Fruit fly (Drosophila melanogaster) whole organism, embryonic: Measurements from ENCODE around the gene P58IPK.
A peak's percentile ranks its signal among the peaks of the same experiment; 100 is the strongest.

Source experiments
- Bteb2 ChIP-seq: fragments of 200-800 bp; sonication (Bioruptor generic); optimal IDR thresholded peaks from 2 replicates; lab custom pipeline; 2016; ENCODE audit warnings: missing biosample characterization, missing genetic modification characterization
- CG11085 ChIP-seq: fragments of 200-800 bp; sonication (Bioruptor generic); IDR thresholded peaks from 2 replicates; pipeline ENCODE4 v1.3.6; 2022; ENCODE audit warnings: missing biosample characterization, missing genetic modification characterization
- CG11504 ChIP-seq: fragments of 200-800 bp; sonication (Bioruptor generic); optimal IDR thresholded peaks from 3 replicates; lab custom pipeline; 2019; ENCODE audit warnings: missing biosample characterization, mild to moderate bottlenecking, missing genetic modification characterization, moderate library complexity
- CG12236 ChIP-seq: fragments of 200-800 bp; sonication (Bioruptor generic); optimal IDR thresholded peaks from 2 replicates; lab custom pipeline; 2016; ENCODE audit warnings: missing biosample characterization, missing genetic modification characterization
- CG12659 ChIP-seq: fragments of 200-800 bp; sonication (Bioruptor generic); optimal IDR thresholded peaks from 3 replicates; lab custom pipeline; 2017; ENCODE audit warnings: mild to moderate bottlenecking, missing biosample characterization, missing genetic modification reagents, missing genetic modification characterization
- CG15011 ChIP-seq: fragments of 200-800 bp; sonication (Bioruptor generic); optimal IDR thresholded peaks from 3 replicates; lab custom pipeline; 2018; ENCODE audit warnings: missing biosample characterization, mild to moderate bottlenecking, missing genetic modification characterization
- CG16779 ChIP-seq: fragments of 200-800 bp; sonication (Bioruptor generic); IDR thresholded peaks from 2 replicates; pipeline ENCODE4 v1.3.6; 2022; ENCODE audit warnings: missing biosample characterization, missing genetic modification characterization
- CG17829 ChIP-seq: fragments of 200-800 bp; optimal IDR thresholded peaks from 2 replicates; lab custom pipeline; 2019; ENCODE audit warnings: missing biosample characterization, mild to moderate bottlenecking, missing genetic modification characterization, moderate library complexity
- CG30020 ChIP-seq: fragments of 200-800 bp; optimal IDR thresholded peaks from 2 replicates; lab custom pipeline; 2019; ENCODE audit warnings: missing biosample characterization, mild to moderate bottlenecking, missing genetic modification characterization, moderate library complexity
- CG3065 ChIP-seq: fragments of 200-800 bp; sonication (Bioruptor generic); optimal IDR thresholded peaks from 2 replicates; lab custom pipeline; 2016; ENCODE audit warnings: missing biosample characterization, missing genetic modification characterization
- CG32772 ChIP-seq: fragments of 200-800 bp; sonication (Bioruptor generic); IDR thresholded peaks from 2 replicates; pipeline ENCODE4 v1.3.6; 2022; ENCODE audit warnings: missing biosample characterization, missing genetic modification characterization
- CG33557 ChIP-seq: fragments of 200-800 bp; sonication (Bioruptor generic); optimal IDR thresholded peaks from 2 replicates; lab custom pipeline; 2019; ENCODE audit warnings: missing biosample characterization, mild to moderate bottlenecking, missing genetic modification characterization, moderate library complexity
- CG3847 ChIP-seq: fragments of 200-800 bp; sonication (Bioruptor generic); IDR thresholded peaks from 2 replicates; pipeline ENCODE4 v1.3.6; 2022; ENCODE audit warnings: missing biosample characterization, missing genetic modification characterization
- CG4360 ChIP-seq: fragments of 200-800 bp; sonication (Bioruptor generic); IDR thresholded peaks from 2 replicates; pipeline ENCODE4 v1.3.6; 2022; ENCODE audit warnings: missing biosample characterization, missing genetic modification characterization
- CG4424 ChIP-seq: fragments of 200-800 bp; sonication (Bioruptor generic); optimal IDR thresholded peaks from 3 replicates; lab custom pipeline; 2016; ENCODE audit warnings: missing biosample characterization, missing genetic modification characterization
- CG4730 ChIP-seq: fragments of 200-800 bp; sonication (Bioruptor generic); IDR thresholded peaks from 2 replicates; pipeline ENCODE4 v1.3.6; 2022; ENCODE audit warnings: missing biosample characterization, missing genetic modification characterization
- CG6654 ChIP-seq: fragments of 200-800 bp; sonication (Bioruptor generic); optimal IDR thresholded peaks from 2 replicates; lab custom pipeline; 2017; ENCODE audit warnings: missing biosample characterization, mild to moderate bottlenecking, missing genetic modification characterization
- CG6689 ChIP-seq: fragments of 200-800 bp; sonication (Bioruptor generic); IDR thresholded peaks from 2 replicates; pipeline ENCODE4 v1.3.6; 2022; ENCODE audit warnings: missing biosample characterization, missing genetic modification characterization
- CG6854 ChIP-seq: fragments of 200-800 bp; sonication (Bioruptor generic); optimal IDR thresholded peaks from 3 replicates; lab custom pipeline; 2017; ENCODE audit warnings: missing biosample characterization, mild to moderate bottlenecking, missing genetic modification characterization
- CkIIα-i1 ChIP-seq: fragments of 200-800 bp; sonication (Bioruptor generic); IDR thresholded peaks from 2 replicates; pipeline ENCODE4 v1.3.6; 2022; ENCODE audit warnings: missing biosample characterization, missing genetic modification characterization
- Dek ChIP-seq: fragments of 200-800 bp; sonication (Bioruptor generic); optimal IDR thresholded peaks from 3 replicates; lab custom pipeline; 2019; ENCODE audit warnings: missing biosample characterization, mild to moderate bottlenecking, missing genetic modification characterization, moderate library complexity
- Dip3 ChIP-seq: fragments of 200-800 bp; sonication (Bioruptor generic); optimal IDR thresholded peaks from 3 replicates; lab custom pipeline; 2016; ENCODE audit warnings: missing biosample characterization, missing genetic modification characterization
- Doc3 ChIP-seq: fragments of 200-800 bp; sonication (Bioruptor generic); IDR thresholded peaks from 3 replicates; pipeline ENCODE4 v1.3.6; 2022; ENCODE audit warnings: missing biosample characterization, missing genetic modification characterization; ENCODE audit not compliant: partially characterized antibody
- E2f1 ChIP-seq: fragments of 200-800 bp; sonication (Bioruptor generic); IDR thresholded peaks from 2 replicates; pipeline ENCODE4 v1.3.6; 2022; ENCODE audit warnings: missing biosample characterization, missing genetic modification characterization
- Ets97D ChIP-seq: fragments of 200-800 bp; sonication (Bioruptor generic); optimal IDR thresholded peaks from 3 replicates; lab custom pipeline; 2016; ENCODE audit warnings: missing biosample characterization, missing genetic modification characterization
- Hr39 ChIP-seq: fragments of >200 bp; optimal IDR thresholded peaks from 2 replicates; lab custom pipeline; 2017
- Rx ChIP-seq: fragments of 200-800 bp; sonication (Bioruptor generic); IDR thresholded peaks from 2 replicates; pipeline ENCODE4 v1.3.6; 2022; ENCODE audit warnings: missing biosample characterization, missing genetic modification characterization
- Sin3A ChIP-seq: fragments of >200 bp; optimal IDR thresholded peaks from 2 replicates; lab custom pipeline; 2018
- TFAM ChIP-seq: fragments of 200-800 bp; sonication (Bioruptor generic); optimal IDR thresholded peaks from 2 replicates; lab custom pipeline; 2017; ENCODE audit warnings: missing biosample characterization, missing genetic modification characterization, inconsistent platforms
- ash1 ChIP-seq: fragments of 200-800 bp; sonication (Bioruptor generic); optimal IDR thresholded peaks from 2 replicates; lab custom pipeline; 2018; ENCODE audit warnings: missing biosample characterization, mild to moderate bottlenecking, missing genetic modification characterization
- bigmax ChIP-seq: fragments of 200-800 bp; sonication (Bioruptor generic); optimal IDR thresholded peaks from 2 replicates; lab custom pipeline; 2018; ENCODE audit warnings: missing biosample characterization, mild to moderate bottlenecking, missing genetic modification characterization
- chinmo ChIP-seq: fragments of 200-800 bp; sonication (Bioruptor generic); IDR thresholded peaks from 4 replicates; pipeline ENCODE4 v1.3.6; 2022; ENCODE audit warnings: missing biosample characterization, missing genetic modification characterization; ENCODE audit not compliant: partially characterized antibody
- da ChIP-seq: fragments of 200-800 bp; sonication (Bioruptor generic); optimal IDR thresholded peaks from 2 replicates; lab custom pipeline; 2016; ENCODE audit warnings: missing biosample characterization, missing genetic modification characterization
- danr ChIP-seq: fragments of 200-800 bp; sonication (Bioruptor generic); IDR thresholded peaks from 2 replicates; pipeline ENCODE4 v1.3.6; 2022; ENCODE audit warnings: missing biosample characterization, missing genetic modification characterization
- fd102C ChIP-seq: fragments of 200-800 bp; sonication (Bioruptor generic); optimal IDR thresholded peaks from 2 replicates; lab custom pipeline; 2018; ENCODE audit warnings: missing biosample characterization, mild to moderate bottlenecking, missing genetic modification characterization, moderate library complexity
- her ChIP-seq: fragments of 200-800 bp; sonication (Bioruptor generic); optimal IDR thresholded peaks from 2 replicates; lab custom pipeline; 2016; ENCODE audit warnings: missing biosample characterization, missing genetic modification characterization
- jigr1 ChIP-seq: fragments of 200-800 bp; sonication (Bioruptor generic); IDR thresholded peaks from 3 replicates; pipeline ENCODE4 v1.3.6; 2022; ENCODE audit warnings: missing biosample characterization, missing genetic modification characterization
- jumu ChIP-seq: fragments of 200-800 bp; sonication (Bioruptor generic); optimal IDR thresholded peaks from 3 replicates; lab custom pipeline; 2016; ENCODE audit warnings: missing biosample characterization, missing genetic modification characterization
- kah ChIP-seq: fragments of 200-800 bp; sonication (Bioruptor generic); optimal IDR thresholded peaks from 2 replicates; lab custom pipeline; 2018; ENCODE audit warnings: missing biosample characterization, mild to moderate bottlenecking, missing genetic modification characterization
- lbe ChIP-seq: fragments of 200-800 bp; sonication (Bioruptor generic); optimal IDR thresholded peaks from 2 replicates; lab custom pipeline; 2016; ENCODE audit warnings: missing biosample characterization, mild to moderate bottlenecking, missing genetic modification characterization
- mam ChIP-seq: fragments of 200-800 bp; sonication (Bioruptor generic); optimal IDR thresholded peaks from 3 replicates; lab custom pipeline; 2016; ENCODE audit warnings: missing biosample characterization, missing genetic modification characterization
- mld ChIP-seq: fragments of 200-800 bp; sonication (Bioruptor generic); IDR thresholded peaks from 3 replicates; pipeline ENCODE4 v1.3.6; 2022; ENCODE audit warnings: missing biosample characterization, missing genetic modification characterization; ENCODE audit not compliant: partially characterized antibody
- pzg ChIP-seq: fragments of 200-800 bp; sonication (Bioruptor generic); optimal IDR thresholded peaks from 3 replicates; lab custom pipeline; 2018; ENCODE audit warnings: missing biosample characterization, mild to moderate bottlenecking, missing genetic modification characterization, moderate library complexity
- salm ChIP-seq: fragments of 200-800 bp; sonication (Bioruptor generic); optimal IDR thresholded peaks from 2 replicates; lab custom pipeline; 2018; ENCODE audit warnings: missing biosample characterization, mild to moderate bottlenecking, missing genetic modification characterization
- sd ChIP-seq: fragments of 200-800 bp; sonication (Bioruptor generic); optimal IDR thresholded peaks from 3 replicates; lab custom pipeline; 2018; ENCODE audit warnings: missing biosample characterization, mild to moderate bottlenecking, missing genetic modification characterization, moderate library complexity
- sima ChIP-seq: fragments of 200-800 bp; sonication (Bioruptor generic); optimal IDR thresholded peaks from 2 replicates; lab custom pipeline; 2016; ENCODE audit warnings: missing biosample characterization, missing genetic modification characterization
- tap ChIP-seq: fragments of 200-800 bp; optimal IDR thresholded peaks from 3 replicates; lab custom pipeline; 2019; ENCODE audit warnings: missing biosample characterization, mild to moderate bottlenecking, missing genetic modification characterization, moderate library complexity
- vvl ChIP-seq: fragments of 200-800 bp; sonication (Bioruptor generic); IDR thresholded peaks from 2 replicates; pipeline ENCODE4 v1.3.6; 2022; ENCODE audit warnings: missing biosample characterization, missing genetic modification characterization

P58IPK gene

dm6 chr3R:9577382-9578137, 9.2 kb upstream of the P58IPK start, which contains the start of the genes Kap-alpha3 and Son (continued):
- peak; percentile 88 for TF ChIP-seq her (GFP tag; lab: Kevin White, UChicago)
- peak; percentile 79; the same call in 1 of the 2 replicates for TF ChIP-seq CG16779
- TF ChIP-seq Bteb2 (GFP tag; lab: Kevin White, UChicago), result peak; percentile 91
- peak; percentile 83 for TF ChIP-seq da (GFP tag; lab: Kevin White, UChicago)
- peak; percentile 93 for TF ChIP-seq CG11085 (GFP tag; lab: Robert Waterston, UW)
- peak; percentile 86 for TF ChIP-seq pzg
- peak; percentile 90 for TF ChIP-seq ash1 (GFP tag; lab: Kevin White, UChicago)
- peak; percentile 93 for TF ChIP-seq CG4424 (GFP tag; lab: Kevin White, UChicago)
- peak; percentile 86 for TF ChIP-seq CG12236 (GFP tag; lab: Kevin White, UChicago)
- peak; percentile 95 for TF ChIP-seq CG33557 (GFP tag; lab: Kevin White, UChicago)
- peak; percentile 97 for TF ChIP-seq Sin3A (lab: Kevin White, UChicago)
- TF ChIP-seq salm (tag; lab: Kevin White, UChicago), result peak; percentile 84
- no peak for TF ChIP-seq Hr39
- TF ChIP-seq tap, result peak; percentile 73
- no peak; the same call in none of the 2 replicates for TF ChIP-seq E2f1 (GFP tag; lab: Robert Waterston, UW)
- peak; percentile 95 for TF ChIP-seq mam (GFP tag; lab: Kevin White, UChicago)
- peak; percentile 63 for TF ChIP-seq TFAM (GFP tag; lab: Kevin White, UChicago)
- no peak for TF ChIP-seq CG4360 (GFP tag; lab: Robert Waterston, UW)
- peak; percentile 93 for TF ChIP-seq CG3847 (GFP tag; lab: Robert Waterston, UW)
- peak; percentile 88 for TF ChIP-seq Doc3 (GFP tag; lab: Robert Waterston, UW)
- peak; percentile 72 for TF ChIP-seq danr (GFP tag; lab: Robert Waterston, UW)
- TF ChIP-seq CG11504 (tag; lab: Kevin White, UChicago), result peak; percentile 87
- peak; percentile 85 for TF ChIP-seq kah
- peak; percentile 77 for TF ChIP-seq sd (tag; lab: Kevin White, UChicago)
- TF ChIP-seq Ets97D, result peak; percentile 99
- TF ChIP-seq CG4730 (GFP tag; lab: Robert Waterston, UW), result peak; percentile 82
- TF ChIP-seq mld (GFP tag; lab: Robert Waterston, UW), result peak; percentile 57; the same call in 1 of the 3 replicates
- peak; percentile 62 for TF ChIP-seq sima
- TF ChIP-seq CG32772, result peak; percentile 88
- peak; percentile 91 for TF ChIP-seq vvl (GFP tag; lab: Robert Waterston, UW)
- peak; percentile 90 for TF ChIP-seq CG6854 (GFP tag; lab: Kevin White, UChicago)
- TF ChIP-seq CG15011 (GFP tag; lab: Kevin White, UChicago), result peak; percentile 93
- peak; percentile 90 for TF ChIP-seq CG17829 (tag; lab: Kevin White, UChicago)
- TF ChIP-seq CG12659, result peak; percentile 98
- TF ChIP-seq CG6689 (GFP tag; lab: Robert Waterston, UW), result peak; percentile 83
- TF ChIP-seq fd102C, result peak; percentile 91
- TF ChIP-seq jigr1, result peak; percentile 77; the same call in 2 of the 3 replicates
- peak; percentile 95 for TF ChIP-seq Dip3
- 0 out of 4 replicates have a peak, but pooled peaks have one; percentile 69 for TF ChIP-seq chinmo (GFP tag; lab: Robert Waterston, UW)
- peak; percentile 76 for TF ChIP-seq CG6654 (GFP tag; lab: Kevin White, UChicago)
- TF ChIP-seq Dek (tag; lab: Kevin White, UChicago), result peak; percentile 87
- TF ChIP-seq CG3065 (GFP tag; lab: Kevin White, UChicago), result peak; percentile 83
- TF ChIP-seq CG30020, result peak; percentile 89
- TF ChIP-seq lbe (GFP tag; lab: Kevin White, UChicago), result peak; percentile 87
- no peak for TF ChIP-seq CkIIα-i1 (GFP tag; lab: Robert Waterston, UW)
- TF ChIP-seq jumu (GFP tag; lab: Kevin White, UChicago), result peak; percentile 89
- TF ChIP-seq bigmax (GFP tag; lab: Kevin White, UChicago), result peak; percentile 69
- peak; percentile 87 for TF ChIP-seq Rx (GFP tag; lab: Robert Waterston, UW)
- TF ChIP-seq, all 482 proteins: peak for 455
